3 fruit fly cellular contexts compared by ENCODE assay signal in genomic region chrX:8536649-8537048, dm6.
A peak's percentile ranks its signal among the peaks of the same experiment; 100 is the strongest.
TF ChIP-seq lines count a peak whose summit lies in the region.

No protein-coding gene starts in this region.

- no peak for TF ChIP-seq CTCF in whole organism, embryonic (GFP tag; optimal IDR thresholded peaks at IDR 0.05; lab: Kevin White, UChicago)

TF ChIP-seq in whole organism, embryonic, 481 proteins besides CTCF, POLR2A, EP300 and RAD21 (continues in another document):
- TF ChIP-seq D (optimal IDR thresholded peaks at IDR 0.05; lab: Kevin White, UChicago) (no peak), D (GFP tag; optimal IDR thresholded peaks at IDR 0.05; lab: Kevin White, UChicago) (no peak), Ravus (GFP tag; IDR thresholded peaks at IDR 0.05; lab: Robert Waterston, UW) (no peak), CG31388 (GFP tag; optimal IDR thresholded peaks at IDR 0.05; lab: Kevin White, UChicago) (no peak), lbe (GFP tag; optimal IDR thresholded peaks at IDR 0.05; lab: Kevin White, UChicago) (no peak), Fer1 (GFP tag; optimal IDR thresholded peaks at IDR 0.05; lab: Kevin White, UChicago) (peak; percentile 44), dysf (GFP tag; IDR thresholded peaks at IDR 0.05; lab: Robert Waterston, UW) (0 out of 3 replicates have a peak, but pooled peaks have one; percentile 49), gsb-n (tag; optimal IDR thresholded peaks at IDR 0.05; lab: Kevin White, UChicago) (no peak), Gsc (GFP tag; IDR thresholded peaks at IDR 0.05; lab: Robert Waterston, UW) (no peak), CG11560 (tag; IDR thresholded peaks at IDR 0.05; lab: Robert Waterston, UW) (no peak), H2.0 (GFP tag; IDR thresholded peaks at IDR 0.05; lab: Robert Waterston, UW) (peak; percentile 49; the same call in 1 of the 2 replicates), tap (tag; optimal IDR thresholded peaks at IDR 0.05; lab: Kevin White, UChicago) (no peak), CG32772 (GFP tag; IDR thresholded peaks at IDR 0.05; lab: Robert Waterston, UW) (no peak), aop (GFP tag; IDR thresholded peaks at IDR 0.05; lab: Robert Waterston, UW) (no peak), CG8388 (GFP tag; optimal IDR thresholded peaks at IDR 0.05; lab: Kevin White, UChicago) (no peak), CG9876 (GFP tag; optimal IDR thresholded peaks at IDR 0.05; lab: Kevin White, UChicago) (no peak), HmgD (GFP tag; optimal IDR thresholded peaks at IDR 0.05; lab: Kevin White, UChicago) (no peak), nmo (GFP tag; optimal IDR thresholded peaks at IDR 0.05; lab: Kevin White, UChicago) (peak; percentile 4), ro (GFP tag; IDR thresholded peaks at IDR 0.05; lab: Robert Waterston, UW) (no peak), gfzf (GFP tag; optimal IDR thresholded peaks at IDR 0.05; lab: Kevin White, UChicago) (no peak), Dad (GFP tag; optimal IDR thresholded peaks at IDR 0.05; lab: Kevin White, UChicago) (no peak), pho (GFP tag; optimal IDR thresholded peaks at IDR 0.05; lab: Kevin White, UChicago) (no peak), odd (GFP tag; optimal IDR thresholded peaks at IDR 0.05; lab: Kevin White, UChicago) (no peak), CG2875 (GFP tag; optimal IDR thresholded peaks at IDR 0.05; lab: Kevin White, UChicago) (no peak), CG1024 (GFP tag; IDR thresholded peaks at IDR 0.05; lab: Robert Waterston, UW) (no peak), ewg (GFP tag; optimal IDR thresholded peaks at IDR 0.05; lab: Kevin White, UChicago) (no peak), pan (optimal IDR thresholded peaks at IDR 0.05; lab: Kevin White, UChicago) (no peak), pan (GFP tag; optimal IDR thresholded peaks at IDR 0.05 in 1 of 2, IDR thresholded peaks at IDR 0.05 in 1 of 2) (peak in 1 of 2 experiments; percentile 37), CG4730 (GFP tag; IDR thresholded peaks at IDR 0.05; lab: Robert Waterston, UW) (0 out of 2 replicates have a peak, but pooled peaks have one; percentile 7), CG1603 (tag; optimal IDR thresholded peaks at IDR 0.05; lab: Kevin White, UChicago) (peak; percentile 34), Lpt (GFP tag; optimal IDR thresholded peaks at IDR 0.05; lab: Kevin White, UChicago) (no peak)

TF ChIP-seq in whole organism, prepupa, 60 proteins besides CTCF, POLR2A, EP300 and RAD21:
- TF ChIP-seq Hr39 (GFP tag; optimal IDR thresholded peaks at IDR 0.05; lab: Kevin White, UChicago) (peak; percentile 6), CG1621 (tag; optimal IDR thresholded peaks at IDR 0.05; lab: Kevin White, UChicago) (no peak), CG31627 (GFP tag; optimal IDR thresholded peaks at IDR 0.05; lab: Kevin White, UChicago) (no peak), svp (GFP tag; lab: Kevin White, UChicago) (peak; percentile 53), Met (GFP tag; optimal IDR thresholded peaks at IDR 0.05; lab: Kevin White, UChicago) (peak; percentile 0), spab (GFP tag; optimal IDR thresholded peaks at IDR 0.05; lab: Kevin White, UChicago) (no peak)
TF ChIP-seq in whole organism, prepupa: peak in this region for 3.

TF ChIP-seq in whole organism, wandering third instar larva, 38 proteins besides CTCF, POLR2A, EP300 and RAD21:
- peak; percentile 24 for TF ChIP-seq fru (GFP tag; optimal IDR thresholded peaks at IDR 0.05; lab: Kevin White, UChicago)
- peak in 1 of 2 experiments; percentile 24 for TF ChIP-seq foxo (GFP tag; optimal IDR thresholded peaks at IDR 0.05; lab: Kevin White, UChicago)
- no peak for TF ChIP-seq pan (optimal IDR thresholded peaks at IDR 0.05; lab: Kevin White, UChicago)
- no peak for TF ChIP-seq Myc (optimal IDR thresholded peaks at IDR 0.05; lab: Kevin White, UChicago)
- no peak for TF ChIP-seq Sp1 (GFP tag; optimal IDR thresholded peaks at IDR 0.05; lab: Kevin White, UChicago)
TF ChIP-seq in whole organism, wandering third instar larva: peak in this region for 2.

Comparison
In these comparisons a context has a peak if more than half of its experiments do, and no peak if none do; other contexts are left out.
1. Of the 7 proteins assayed by ChIP-seq in both whole organism, embryonic and whole organism, prepupa: peak only in whole organism, embryonic: CG6854, Gug and Sox102F; only in whole organism, prepupa: Hr39; in both: none; in neither: 3.